Worm (Caenorhabditis elegans) whole organism, L1 larva: ENCODE results near the gene srx-33.

ENCODE experiments used
- aha-1 ChIP-seq: fragments of 150-350 bp; optimal IDR thresholded peaks from 2 replicates; lab custom pipeline; 2014; ENCODE audit warnings: missing biosample characterization, missing genetic modification characterization
- ceh-90 ChIP-seq: sonication (generic microtip); optimal IDR thresholded peaks from 2 replicates; lab custom pipeline; 2016; ENCODE audit warnings: missing genetic modification characterization, missing compliant biosample characterization
- ces-1 ChIP-seq: fragments of 150-350 bp; optimal IDR thresholded peaks from 2 replicates; lab custom pipeline; 2014; ENCODE audit warnings: missing biosample characterization, missing genetic modification reagents, missing genetic modification characterization
- efl-1 ChIP-seq, 4 experiments: fragments of 150-350 bp; optimal IDR thresholded peaks in 3 of 4; peaks in 1 of 4; 1 replicate in 1 of 4; 2 replicates in 3 of 4; lab custom pipeline; 2014; ENCODE audit warnings: missing biosample characterization in 2 of 4, missing genetic modification characterization in 2 of 4, missing genetic modification reagents in 2 of 4
- egl-13 ChIP-seq: sonication (generic microtip); optimal IDR thresholded peaks from 2 replicates; lab custom pipeline; 2016; ENCODE audit warnings: missing genotype, missing genetic modification reagents, missing genetic modification characterization, missing compliant biosample characterization
- elt-2 ChIP-seq: sonication (generic microtip); optimal IDR thresholded peaks from 2 replicates; lab custom pipeline; 2016; ENCODE audit warnings: missing genetic modification characterization, mild to moderate bottlenecking, inconsistent platforms, missing compliant biosample characterization, missing genetic modification reagents
- elt-3 ChIP-seq, 6 experiments: fragments of 150-350 bp in 1 of 6; sonication (generic microtip); optimal IDR thresholded peaks; 2 replicates each; lab custom pipeline; 2017 to 2018; ENCODE audit warnings: missing biosample characterization in 6 of 6, missing genetic modification characterization in 6 of 6, inconsistent platforms in 1 of 6
- ets-5 ChIP-seq: fragments of 200-800 bp; sonication (Bioruptor generic); IDR thresholded peaks from 2 replicates; pipeline ENCODE4 v1.3.6; 2022; ENCODE audit warnings: missing genetic modification characterization, missing compliant biosample characterization
- fkh-10 ChIP-seq: sonication (generic microtip); optimal IDR thresholded peaks from 2 replicates; lab custom pipeline; 2017; ENCODE audit warnings: missing biosample characterization, missing genetic modification reagents, missing genetic modification characterization
- grh-1 ChIP-seq: fragments of 200-800 bp; sonication (Bioruptor generic); IDR thresholded peaks from 2 replicates; pipeline ENCODE4 v1.3.6; 2022; ENCODE audit warnings: missing genetic modification reagents, missing genetic modification characterization, missing compliant biosample characterization
- hpl-2 ChIP-seq: fragments of 150-350 bp; optimal IDR thresholded peaks from 2 replicates; lab custom pipeline; 2014; ENCODE audit warnings: missing biosample characterization, missing genetic modification reagents, missing genetic modification characterization
- jun-1 ChIP-seq: fragments of 150-350 bp; optimal IDR thresholded peaks from 2 replicates; lab custom pipeline; 2014; ENCODE audit warnings: missing biosample characterization, missing genetic modification reagents, missing genetic modification characterization
- lin-13 ChIP-seq: fragments of 150-350 bp; optimal IDR thresholded peaks from 2 replicates; lab custom pipeline; 2014; ENCODE audit warnings: missing biosample characterization, missing genetic modification reagents, missing genetic modification characterization
- lin-35 ChIP-seq, 2 experiments: fragments of 150-350 bp; optimal IDR thresholded peaks; 2 replicates each; lab custom pipeline; 2014; ENCODE audit warnings: missing biosample characterization in 2 of 2, missing genetic modification characterization in 2 of 2, missing genetic modification reagents in 2 of 2
- lin-39 ChIP-seq: fragments of 150-350 bp; optimal IDR thresholded peaks from 2 replicates; lab custom pipeline; 2014; ENCODE audit warnings: missing biosample characterization, missing genetic modification reagents, missing genetic modification characterization
- mdl-1 ChIP-seq, 2 experiments: fragments of 150-350 bp; optimal IDR thresholded peaks; 2 replicates each; lab custom pipeline; 2014 to 2017; ENCODE audit warnings: missing biosample characterization in 2 of 2, missing genetic modification characterization in 2 of 2, inconsistent platforms in 1 of 2
- mef-2 ChIP-seq: fragments of 150-350 bp; optimal IDR thresholded peaks from 2 replicates; lab custom pipeline; 2014; ENCODE audit warnings: missing biosample characterization, missing genetic modification characterization
- nhr-11 ChIP-seq: fragments of 150-350 bp; optimal IDR thresholded peaks from 2 replicates; lab custom pipeline; 2014; ENCODE audit warnings: missing biosample characterization, missing genetic modification characterization
- nhr-12 ChIP-seq: sonication (generic microtip); optimal IDR thresholded peaks from 2 replicates; lab custom pipeline; 2017; ENCODE audit warnings: missing biosample characterization, missing genetic modification characterization
- nhr-237 ChIP-seq: fragments of 150-350 bp; optimal IDR thresholded peaks from 2 replicates; lab custom pipeline; 2014; ENCODE audit warnings: missing biosample characterization, missing genetic modification characterization
- nhr-47 ChIP-seq: sonication (generic microtip); optimal IDR thresholded peaks from 2 replicates; lab custom pipeline; 2016; ENCODE audit warnings: mild to moderate bottlenecking, missing genetic modification characterization, moderate library complexity, missing compliant biosample characterization
- nhr-77 ChIP-seq: fragments of 150-350 bp; optimal IDR thresholded peaks from 2 replicates; lab custom pipeline; 2014; ENCODE audit warnings: missing biosample characterization, missing genetic modification characterization
- nhr-85 ChIP-seq: sonication (generic microtip); peaks from one replicate; lab custom pipeline; 2016; ENCODE audit warnings: missing genetic modification characterization, inconsistent platforms, missing compliant biosample characterization
- pqm-1 ChIP-seq: sonication (generic microtip); optimal IDR thresholded peaks from 3 replicates; lab custom pipeline; 2017; ENCODE audit warnings: missing biosample characterization, missing genetic modification characterization
- skn-1 ChIP-seq: fragments of 150-350 bp; optimal IDR thresholded peaks from 2 replicates; lab custom pipeline; 2014; ENCODE audit warnings: missing biosample characterization, missing genetic modification characterization
- snpc-4 ChIP-seq: fragments of 150-350 bp; optimal IDR thresholded peaks from 2 replicates; lab custom pipeline; 2014; ENCODE audit warnings: missing biosample characterization, missing genetic modification characterization
- sptf-1 ChIP-seq: fragments of 150-350 bp; optimal IDR thresholded peaks from 2 replicates; lab custom pipeline; 2014; ENCODE audit warnings: missing biosample characterization, missing genetic modification characterization
- sup-37 ChIP-seq: fragments of 200-800 bp; sonication (Bioruptor generic); optimal IDR thresholded peaks from 2 replicates; lab custom pipeline; 2018; ENCODE audit warnings: mild to moderate bottlenecking, missing genetic modification characterization, missing compliant biosample characterization
- swsn-7 ChIP-seq: sonication (generic microtip); optimal IDR thresholded peaks from 2 replicates; lab custom pipeline; 2016; ENCODE audit warnings: missing genetic modification characterization, missing compliant biosample characterization
- unc-130 ChIP-seq: fragments of 150-350 bp; optimal IDR thresholded peaks from 2 replicates; lab custom pipeline; 2017; ENCODE audit warnings: missing biosample characterization, missing genetic modification characterization, inconsistent platforms
- unc-30 ChIP-seq: sonication (generic microtip); optimal IDR thresholded peaks from 2 replicates; lab custom pipeline; 2017; ENCODE audit warnings: missing biosample characterization, missing genetic modification characterization
- unc-86 ChIP-seq: sonication (generic microtip); optimal IDR thresholded peaks from 2 replicates; lab custom pipeline; 2016; ENCODE audit warnings: missing genetic modification characterization, missing compliant biosample characterization
- unc-98 ChIP-seq: fragments of 200-800 bp; sonication (Bioruptor generic); IDR thresholded peaks from 2 replicates; pipeline ENCODE4 v1.3.6; 2022; ENCODE audit warnings: missing genetic modification characterization, missing compliant biosample characterization
- vab-15 ChIP-seq: sonication (generic microtip); optimal IDR thresholded peaks from 2 replicates; lab custom pipeline; 2017; ENCODE audit warnings: missing genotype, mild to moderate bottlenecking, missing genetic modification characterization, missing compliant biosample characterization
- xbp-1 ChIP-seq: sonication (generic microtip); optimal IDR thresholded peaks from 2 replicates; lab custom pipeline; 2016; ENCODE audit warnings: missing genetic modification characterization, missing compliant biosample characterization
- ztf-11 ChIP-seq, 2 experiments: sonication (generic microtip); optimal IDR thresholded peaks; 2 replicates each; lab custom pipeline; 2016 to 2017; ENCODE audit warnings: missing genetic modification characterization in 2 of 2, missing biosample characterization in 1 of 2, missing compliant biosample characterization in 1 of 2
- ztf-4 ChIP-seq: fragments of 150-350 bp; optimal IDR thresholded peaks from 2 replicates; lab custom pipeline; 2014; ENCODE audit warnings: missing biosample characterization, missing genetic modification characterization

srx-33 gene

DNA sequence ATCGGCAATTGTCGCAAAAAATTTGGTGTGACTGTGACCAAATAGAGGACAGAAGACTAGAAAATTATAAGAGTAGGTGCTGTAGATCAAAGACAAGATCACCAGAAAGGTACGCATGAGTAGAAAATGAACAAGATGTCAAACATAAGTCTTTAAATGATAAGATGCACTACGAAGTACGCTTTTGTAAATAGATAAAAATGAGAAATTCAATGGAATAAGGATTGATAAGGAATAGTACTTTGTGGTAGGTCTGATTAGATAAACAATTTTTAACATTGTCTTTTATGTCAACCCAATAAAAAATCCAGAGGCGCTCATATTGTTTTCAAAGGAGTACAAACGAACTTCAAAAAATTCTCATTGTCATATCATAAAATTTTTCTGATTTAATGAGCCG lies 31.9 kb upstream of the srx-33 start, which contains the start of gene F10D2.8 (continued):
- no peak for TF ChIP-seq grh-1 (GFP tag; lab: Robert Waterston, UW)
- TF ChIP-seq vab-15 (tag; lab: Kevin White, UChicago): no peak
- no peak for TF ChIP-seq lin-13
- no peak for TF ChIP-seq nhr-237 (tag; lab: Kevin White, UChicago)

DNA sequence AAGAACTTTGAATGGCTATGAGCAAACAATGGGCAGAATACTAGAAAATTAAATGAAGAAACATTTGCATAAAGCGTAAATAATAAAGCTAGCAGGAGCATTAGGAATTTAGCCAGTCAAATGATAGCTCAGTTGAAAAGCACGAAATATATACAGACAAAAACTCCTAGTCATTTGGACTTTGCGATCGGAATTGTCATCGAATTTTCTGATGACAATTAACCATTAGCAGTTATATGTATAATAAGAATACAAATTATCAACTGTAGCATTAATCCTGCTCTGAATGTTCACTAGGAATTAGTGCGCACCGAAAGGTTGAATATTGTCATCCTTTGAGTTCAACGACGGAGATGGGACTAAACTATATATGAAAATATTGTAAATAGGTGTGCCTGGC lies 28.7 kb upstream of the srx-33 start, which contains the start of gene ugt-38:
Gene ugt-38, minus strand, starts transcription at position 101 of the 400 bp plus-strand sequence.
- no peak for TF ChIP-seq ztf-11 (tag; optimal IDR thresholded peaks at IDR 0.05; lab: Kevin White, UChicago)
- TF ChIP-seq nhr-237 (tag; lab: Kevin White, UChicago): no peak
- no peak for TF ChIP-seq swsn-7 (tag; lab: Kevin White, UChicago)
- no peak for TF ChIP-seq unc-98 (GFP tag; lab: Robert Waterston, UW)
- TF ChIP-seq egl-13 (tag; lab: Kevin White, UChicago): no peak
- TF ChIP-seq unc-86: no peak
- TF ChIP-seq hpl-2 (GFP tag; lab: Kevin White, UChicago): no peak
- no peak for TF ChIP-seq lin-35 (GFP tag; optimal IDR thresholded peaks at IDR 0.05; lab: Kevin White, UChicago)
- TF ChIP-seq ets-5 (GFP tag; lab: Robert Waterston, UW): no peak
- no peak for TF ChIP-seq jun-1 (tag; lab: Kevin White, UChicago)
- no peak for TF ChIP-seq ztf-4 (tag; lab: Kevin White, UChicago)
- TF ChIP-seq, all 84 proteins: peak for 0

- TF ChIP-seq skn-1 (tag; lab: Kevin White, UChicago) (no peak), nhr-11 (tag; lab: Kevin White, UChicago) (no peak), pqm-1 (tag; lab: Kevin White, UChicago) (no peak), mef-2 (tag; lab: Kevin White, UChicago) (no peak), sptf-1 (no peak), nhr-85 (no peak), efl-1 (optimal IDR thresholded peaks at IDR 0.05; lab: Kevin White, UChicago) (no peak), efl-1 (GFP tag; optimal IDR thresholded peaks at IDR 0.05 in 1 of 2; lab: Kevin White, UChicago) (peak in 1 of 2 experiments; percentile 22), elt-2 (tag; lab: Kevin White, UChicago) (peak; percentile 14), ceh-90 (tag; lab: Kevin White, UChicago) (no peak)
These were observed 26.7 kb upstream of the srx-33 start, which contains the start of gene ugt-37 for ce11 chrV:7145250-7145850. TSS of gene ugt-37 (minus strand) at chrV:7145318.

- TF ChIP-seq snpc-4 (tag; lab: Kevin White, UChicago) (peak; percentile 83), grh-1 (GFP tag; lab: Robert Waterston, UW) (0 out of 2 replicates have a peak, but pooled peaks have one; percentile 8), efl-1 (optimal IDR thresholded peaks at IDR 0.05; lab: Kevin White, UChicago) (no peak), efl-1 (GFP tag; optimal IDR thresholded peaks at IDR 0.05 in 1 of 2; lab: Kevin White, UChicago) (no peak), elt-2 (tag; lab: Kevin White, UChicago) (peak; percentile 24)
These were observed 24.0 kb upstream of the srx-33 start for ce11 chrV:7142661-7143060.

DNA sequence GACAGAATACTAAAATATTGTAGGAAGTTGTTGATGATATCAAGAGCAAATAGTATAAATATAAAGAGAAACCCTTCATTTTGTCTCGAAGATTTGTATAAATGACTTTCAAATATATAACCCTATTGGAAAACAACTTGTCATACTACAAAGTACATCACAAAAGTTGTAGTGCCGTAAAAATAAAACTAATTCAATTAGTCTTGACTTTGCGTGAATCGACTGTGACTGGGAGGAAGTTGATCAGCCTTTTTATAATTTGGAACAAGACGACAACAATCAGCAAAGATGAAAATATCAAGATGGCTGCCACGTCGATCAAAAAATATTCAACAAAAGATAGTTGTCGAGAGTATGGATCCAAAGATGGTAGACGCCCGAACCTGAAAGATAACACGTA lies 23.2 kb upstream of the srx-33 start, which contains the start of gene ugt-40:
Gene ugt-40, minus strand, starts transcription at position 101 of the 400 bp plus-strand sequence.
- TF ChIP-seq unc-30 (tag; lab: Kevin White, UChicago) (no peak), aha-1 (tag; lab: Kevin White, UChicago) (no peak), lin-39 (tag; lab: Kevin White, UChicago) (no peak), nhr-85 (no peak), unc-130 (tag; lab: Kevin White, UChicago) (no peak), swsn-7 (tag; lab: Kevin White, UChicago) (no peak), elt-3 (tag; optimal IDR thresholded peaks at IDR 0.05; lab: Kevin White, UChicago) (no peak), fkh-10 (GFP tag; lab: Kevin White, UChicago) (no peak), ceh-90 (tag; lab: Kevin White, UChicago) (no peak), sup-37 (GFP tag; lab: Kevin White, UChicago) (no peak), nhr-47 (no peak), nhr-12 (tag; lab: Kevin White, UChicago) (no peak), mdl-1 (tag; optimal IDR thresholded peaks at IDR 0.05; lab: Kevin White, UChicago) (no peak), ces-1 (GFP tag; lab: Kevin White, UChicago) (no peak), nhr-77 (tag; lab: Kevin White, UChicago) (no peak), xbp-1 (no peak), lin-13 (no peak), efl-1 (optimal IDR thresholded peaks at IDR 0.05; lab: Kevin White, UChicago) (no peak), efl-1 (GFP tag; optimal IDR thresholded peaks at IDR 0.05 in 1 of 2; lab: Kevin White, UChicago) (no peak)
- TF ChIP-seq, all 84 proteins: peak for 0
